Worm (Caenorhabditis elegans) whole organism, mixed stage, embryonic: ENCODE data around the gene clec-206.

ENCODE experiments used
- M03D4.4 ChIP-seq: sonication (generic microtip); optimal IDR thresholded peaks from 2 replicates; lab custom pipeline; 2017; ENCODE audit warnings: mild to moderate bottlenecking, missing genetic modification characterization, missing compliant biosample characterization
- bed-3 ChIP-seq: fragments of 200-800 bp; sonication (Bioruptor generic); optimal IDR thresholded peaks from 3 replicates; lab custom pipeline; 2018; ENCODE audit warnings: mild to moderate bottlenecking, missing genetic modification characterization, moderate library complexity, missing compliant biosample characterization
- ceh-39 ChIP-seq: fragments of 150-350 bp; optimal IDR thresholded peaks from 2 replicates; lab custom pipeline; 2014; ENCODE audit warnings: missing biosample characterization, missing genetic modification characterization
- ceh-43 ChIP-seq: fragments of 200-800 bp; sonication (Bioruptor generic); optimal IDR thresholded peaks from 2 replicates; lab custom pipeline; 2018; ENCODE audit warnings: mild to moderate bottlenecking, missing genetic modification characterization, moderate library complexity, missing compliant biosample characterization
- ceh-83 ChIP-seq: fragments of 200-800 bp; sonication (Bioruptor generic); optimal IDR thresholded peaks from 2 replicates; lab custom pipeline; 2018; ENCODE audit warnings: mild to moderate bottlenecking, missing genetic modification characterization, missing compliant biosample characterization
- ces-1 ChIP-seq: fragments of 150-350 bp; optimal IDR thresholded peaks from 2 replicates; lab custom pipeline; 2014; ENCODE audit warnings: missing biosample characterization, missing genetic modification reagents, missing genetic modification characterization
- cnd-1 ChIP-seq: fragments of 200-800 bp; sonication (Bioruptor generic); optimal IDR thresholded peaks from 2 replicates; lab custom pipeline; 2018; ENCODE audit warnings: mild to moderate bottlenecking, missing genetic modification characterization, missing compliant biosample characterization
- elt-1 ChIP-seq: sonication (generic microtip); optimal IDR thresholded peaks from 2 replicates; lab custom pipeline; 2017; ENCODE audit warnings: missing genetic modification characterization, mild to moderate bottlenecking, missing compliant biosample characterization, antibody characterized with exemption, moderate library complexity, borderline replicate concordance; ENCODE audit not compliant: insufficient read depth
- elt-3 ChIP-seq: fragments of 150-350 bp; optimal IDR thresholded peaks from 2 replicates; lab custom pipeline; 2014; ENCODE audit warnings: missing biosample characterization, missing genetic modification characterization
- flh-1 ChIP-seq: fragments of 200-800 bp; sonication (Bioruptor generic); optimal IDR thresholded peaks from 2 replicates; lab custom pipeline; 2018; ENCODE audit warnings: mild to moderate bottlenecking, missing genetic modification characterization, moderate library complexity, missing compliant biosample characterization
- ham-2 ChIP-seq: fragments of 200-800 bp; sonication (Bioruptor generic); optimal IDR thresholded peaks from 2 replicates; lab custom pipeline; 2018; ENCODE audit warnings: mild to moderate bottlenecking, missing genetic modification characterization, missing compliant biosample characterization
- hlh-1 ChIP-seq: fragments of 150-350 bp; optimal IDR thresholded peaks from 2 replicates; lab custom pipeline; 2014; ENCODE audit warnings: missing biosample characterization, missing genetic modification reagents, missing genetic modification characterization
- lin-13 ChIP-seq: fragments of 150-350 bp; optimal IDR thresholded peaks from 2 replicates; lab custom pipeline; 2014; ENCODE audit warnings: missing biosample characterization, missing genetic modification characterization
- lin-32 ChIP-seq: fragments of 200-800 bp; sonication (Bioruptor generic); optimal IDR thresholded peaks from 2 replicates; lab custom pipeline; 2018; ENCODE audit warnings: mild to moderate bottlenecking, missing genetic modification characterization, missing compliant biosample characterization
- mab-5 ChIP-seq: fragments of 150-350 bp; optimal IDR thresholded peaks from 2 replicates; lab custom pipeline; 2014; ENCODE audit warnings: missing biosample characterization, missing genetic modification characterization
- mep-1 ChIP-seq: fragments of 150-350 bp; optimal IDR thresholded peaks from 2 replicates; lab custom pipeline; 2017; ENCODE audit warnings: missing biosample characterization, missing genetic modification reagents, missing genetic modification characterization, inconsistent platforms
- nhr-12 ChIP-seq: fragments of 150-350 bp; optimal IDR thresholded peaks from 2 replicates; lab custom pipeline; 2014; ENCODE audit warnings: missing biosample characterization, missing genetic modification characterization
- nhr-2 ChIP-seq: fragments of 150-350 bp; optimal IDR thresholded peaks from 2 replicates; lab custom pipeline; 2014; ENCODE audit warnings: missing biosample characterization, missing genetic modification characterization
- nhr-237 ChIP-seq: fragments of 150-350 bp; optimal IDR thresholded peaks from 2 replicates; lab custom pipeline; 2014; ENCODE audit warnings: missing biosample characterization, missing genetic modification characterization
- nhr-28 ChIP-seq: fragments of 150-350 bp; optimal IDR thresholded peaks from 2 replicates; lab custom pipeline; 2014; ENCODE audit warnings: missing biosample characterization, missing genetic modification characterization
- nhr-76 ChIP-seq: sonication (generic microtip); optimal IDR thresholded peaks from 2 replicates; lab custom pipeline; 2017; ENCODE audit warnings: missing biosample characterization, missing genetic modification characterization
- pha-4 ChIP-seq: fragments of 150-350 bp; optimal IDR thresholded peaks from 2 replicates; lab custom pipeline; 2018; ENCODE audit warnings: missing biosample characterization, missing genetic modification reagents, missing genetic modification characterization
- sem-2 ChIP-seq: fragments of 200-800 bp; sonication (Bioruptor generic); optimal IDR thresholded peaks from 2 replicates; lab custom pipeline; 2018; ENCODE audit warnings: mild to moderate bottlenecking, missing genetic modification characterization, missing compliant biosample characterization
- snpc-4 ChIP-seq: fragments of 150-350 bp; optimal IDR thresholded peaks from 2 replicates; lab custom pipeline; 2014; ENCODE audit warnings: missing biosample characterization, missing genetic modification characterization
- sptf-1 ChIP-seq: sonication (generic microtip); optimal IDR thresholded peaks from 2 replicates; lab custom pipeline; 2017; ENCODE audit warnings: mild to moderate bottlenecking, missing genetic modification characterization, moderate library complexity, missing compliant biosample characterization
- tbx-8 ChIP-seq: fragments of 200-800 bp; sonication (Bioruptor generic); optimal IDR thresholded peaks from 2 replicates; lab custom pipeline; 2018; ENCODE audit warnings: mild to moderate bottlenecking, missing genetic modification characterization, moderate library complexity, missing compliant biosample characterization
- unc-120 ChIP-seq: sonication (generic microtip); optimal IDR thresholded peaks from 2 replicates; lab custom pipeline; 2017; ENCODE audit warnings: missing genetic modification characterization, missing compliant biosample characterization; ENCODE audit not compliant: poor library complexity, severe bottlenecking
- unc-39 ChIP-seq: fragments of 150-350 bp; optimal IDR thresholded peaks from 2 replicates; lab custom pipeline; 2014; ENCODE audit warnings: missing biosample characterization, missing genetic modification characterization
- zip-8 ChIP-seq: fragments of 150-350 bp; optimal IDR thresholded peaks from 2 replicates; lab custom pipeline; 2014; ENCODE audit warnings: missing biosample characterization, missing genetic modification characterization
- ztf-11 ChIP-seq: fragments of 150-350 bp; optimal IDR thresholded peaks from 2 replicates; lab custom pipeline; 2014; ENCODE audit warnings: missing biosample characterization, missing genetic modification characterization

The clec-206 gene

DNA sequence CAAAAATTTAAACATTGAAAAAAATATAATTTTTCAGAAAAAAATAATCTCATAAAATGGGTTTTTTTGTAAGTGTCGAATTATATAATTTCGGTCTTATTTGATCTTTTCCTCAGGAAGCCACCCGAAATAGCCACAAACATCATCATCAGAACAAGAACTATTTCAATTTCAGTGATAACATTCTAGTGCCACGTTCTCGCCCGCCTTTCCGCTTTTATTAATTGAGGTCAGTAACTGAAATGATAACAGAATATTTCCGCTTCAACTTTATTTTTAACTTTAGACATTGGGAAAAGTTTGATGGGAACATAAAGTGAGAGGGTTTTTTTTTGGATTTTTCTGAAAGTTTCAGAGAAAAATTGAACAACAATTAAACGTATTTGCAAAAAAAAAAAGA lies 14.9 kb downstream of the clec-206 start:
- TF ChIP-seq nhr-12 (tag; lab: Kevin White, UChicago) (no peak), nhr-76 (tag; lab: Kevin White, UChicago) (no peak), zip-8 (tag; lab: Kevin White, UChicago) (no peak), cnd-1 (no peak), bed-3 (no peak), nhr-28 (no peak), ztf-11 (tag; lab: Kevin White, UChicago) (no peak), ceh-43 (GFP tag; lab: Kevin White, UChicago) (no peak), nhr-2 (tag; lab: Kevin White, UChicago) (no peak), tbx-8 (no peak), nhr-237 (tag; lab: Kevin White, UChicago) (no peak), pha-4 (tag; lab: Kevin White, UChicago) (no peak)

DNA sequence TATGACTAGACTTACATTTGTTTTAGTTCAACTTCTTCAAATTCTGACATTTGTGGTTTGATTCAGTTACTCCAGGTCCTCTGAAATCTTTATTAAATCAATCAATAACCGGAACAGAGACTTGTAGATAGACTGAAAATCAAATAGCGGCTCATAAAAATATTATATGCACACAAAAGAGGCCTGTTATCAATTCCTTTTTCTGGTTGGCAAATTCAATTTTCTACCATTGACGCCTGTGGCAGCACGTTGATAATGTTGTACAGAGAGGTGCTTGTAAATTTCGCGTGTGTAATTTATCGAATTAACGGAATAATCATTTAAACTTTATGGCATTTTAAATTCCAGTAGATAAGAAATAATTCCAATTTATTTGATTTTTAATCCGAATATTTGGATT lies 17.2 kb downstream of the clec-206 start, which contains the start of gene T08B1.1:
T08B1.1 (minus strand) TSS at position 92 of the 400 bp plus-strand sequence.
- TF ChIP-seq M03D4.4 (tag; lab: Kevin White, UChicago) = no peak
- TF ChIP-seq nhr-28 = no peak
- no peak for TF ChIP-seq sem-2

DNA sequence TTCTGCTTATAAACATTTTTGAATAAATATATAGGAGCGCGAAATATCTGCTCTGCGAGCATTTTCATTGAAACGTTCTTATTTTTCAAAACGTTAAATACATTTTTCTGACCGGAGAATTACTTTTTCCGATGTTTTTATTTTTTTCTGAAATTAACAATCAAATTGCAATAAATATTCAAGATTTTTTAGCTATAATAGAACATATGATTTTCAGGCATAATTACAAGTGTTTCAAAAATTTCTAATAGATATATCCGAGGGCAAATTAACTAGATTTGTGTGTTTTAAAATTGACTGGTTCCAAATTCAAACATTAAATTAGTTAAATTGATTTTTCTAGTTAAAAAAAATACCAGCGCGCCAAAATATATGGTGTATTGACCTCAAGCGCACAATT lies 25.2 kb downstream of the clec-206 start, which contains the start of gene T08B1.4:
T08B1.4 (plus strand) TSS at position 301 of the 400 bp plus-strand sequence.
- no peak for TF ChIP-seq lin-13 (tag; lab: Kevin White, UChicago)
- TF ChIP-seq unc-39 (tag; lab: Kevin White, UChicago) = no peak
- TF ChIP-seq elt-1 (tag; lab: Kevin White, UChicago) = no peak
- no peak for TF ChIP-seq mep-1
- TF ChIP-seq zip-8 (tag; lab: Kevin White, UChicago) = no peak
- TF ChIP-seq ceh-39 (tag; lab: Kevin White, UChicago) = no peak
- TF ChIP-seq sem-2 = no peak
- no peak for TF ChIP-seq sptf-1
- no peak for TF ChIP-seq ham-2 (GFP tag; lab: Kevin White, UChicago)
- no peak for TF ChIP-seq unc-120 (tag; lab: Kevin White, UChicago)
- TF ChIP-seq snpc-4 (tag; lab: Kevin White, UChicago) = no peak
- TF ChIP-seq pha-4 (tag; lab: Kevin White, UChicago) = no peak
- TF ChIP-seq hlh-1 (tag; lab: Kevin White, UChicago) = no peak
- no peak for TF ChIP-seq nhr-76 (tag; lab: Kevin White, UChicago)

DNA sequence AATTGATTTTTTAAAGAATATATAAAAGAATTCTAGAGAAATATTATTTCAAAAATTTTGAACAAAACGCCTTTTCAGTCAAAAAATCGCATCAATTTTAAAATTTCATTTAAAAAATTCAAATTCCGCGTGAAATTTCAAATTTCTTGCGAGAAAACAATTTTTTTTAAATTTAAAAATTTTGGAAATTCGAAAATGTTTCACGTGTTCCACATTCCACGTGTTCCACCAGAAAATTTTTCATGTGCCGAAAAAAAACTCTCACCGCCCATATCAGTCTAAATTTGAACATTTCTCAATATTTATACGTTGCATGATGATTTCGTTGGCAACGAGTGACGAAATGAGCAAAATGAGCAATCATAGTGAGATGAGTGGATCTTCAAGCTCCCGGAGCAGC lies 29.1 kb downstream of the clec-206 start, which contains the start of gene fbxa-201:
fbxa-201 (plus strand) TSS at position 301 of the 400 bp plus-strand sequence.
- TF ChIP-seq tbx-8 = no peak

DNA sequence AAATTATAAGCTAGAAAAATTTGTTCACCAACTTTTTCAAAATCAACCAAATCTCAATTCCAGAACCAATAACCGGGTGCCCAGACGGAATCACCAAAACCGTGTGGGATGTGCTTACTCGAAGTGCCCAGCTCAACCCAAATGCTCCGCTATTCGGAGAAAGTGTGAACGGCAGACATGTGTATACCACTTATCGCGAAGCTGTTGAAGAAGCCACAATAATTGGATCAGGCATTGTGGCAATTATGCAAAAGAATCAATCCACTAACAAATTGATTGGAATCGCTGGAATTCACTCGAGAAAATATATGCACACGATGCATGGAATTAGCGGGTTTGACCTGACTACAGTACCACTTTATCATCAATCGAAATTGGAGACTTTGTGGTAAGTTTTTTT lies 34.4 kb downstream of the clec-206 start:
- TF ChIP-seq ces-1 (no peak), lin-32 (GFP tag; lab: Kevin White, UChicago) (no peak), pha-4 (tag; lab: Kevin White, UChicago) (no peak), ham-2 (GFP tag; lab: Kevin White, UChicago) (no peak)

DNA sequence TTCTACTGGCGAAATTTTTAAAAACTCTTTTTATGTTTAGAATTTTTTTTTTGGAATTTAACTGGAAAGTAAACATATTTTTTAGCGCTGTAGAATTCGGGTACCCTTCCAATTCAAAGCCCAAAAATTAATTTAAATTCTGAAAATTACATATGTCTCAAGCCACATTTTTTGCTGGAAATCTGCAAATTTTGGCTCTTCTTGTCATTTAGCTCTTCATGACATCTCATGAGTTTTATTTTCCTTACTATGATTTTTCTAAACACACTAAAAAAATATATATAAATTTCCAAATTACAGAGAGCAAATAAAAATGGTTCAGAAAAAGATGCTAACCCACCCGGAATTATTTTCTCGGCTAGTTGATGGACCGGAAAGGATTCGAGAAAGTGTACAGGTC lies 34.9 kb downstream of the clec-206 start, which contains the start of gene acs-3:
acs-3 (plus strand) TSS at position 301 of the 400 bp plus-strand sequence.
- TF ChIP-seq mep-1 = no peak
- TF ChIP-seq bed-3 = no peak
- TF ChIP-seq nhr-237 (tag; lab: Kevin White, UChicago) = no peak
- no peak for TF ChIP-seq flh-1
- no peak for TF ChIP-seq ceh-39 (tag; lab: Kevin White, UChicago)
- TF ChIP-seq tbx-8 = no peak
- no peak for TF ChIP-seq unc-120 (tag; lab: Kevin White, UChicago)
- no peak for TF ChIP-seq nhr-12 (tag; lab: Kevin White, UChicago)
- no peak for TF ChIP-seq mab-5 (tag; lab: Kevin White, UChicago)
- no peak for TF ChIP-seq ceh-83 (GFP tag; lab: Kevin White, UChicago)
- no peak for TF ChIP-seq elt-3 (tag; lab: Kevin White, UChicago)
- TF ChIP-seq zip-8 (tag; lab: Kevin White, UChicago) = no peak
- TF ChIP-seq ztf-11 (tag; lab: Kevin White, UChicago) = no peak
- TF ChIP-seq nhr-2 (tag; lab: Kevin White, UChicago) = no peak
- no peak for TF ChIP-seq pha-4 (tag; lab: Kevin White, UChicago)
- TF ChIP-seq lin-32 (GFP tag; lab: Kevin White, UChicago) = no peak
